Worm (Caenorhabditis elegans): ENCODE measurements around the gene R02E12.4.

R02E12.4 gene

ce11 chrX:4003220-4003619 is 1.9 kb upstream of the R02E12.4 start, which contains the start of gene R02E12.12:
R02E12.12 (plus strand) TSS chrX:4003520.
- TF ChIP-seq ref-2 (tag; optimal IDR thresholded peaks at IDR 0.05) (no peak), C38D4.7 (GFP tag; optimal IDR thresholded peaks at IDR 0.05) (no peak), pros-1 (tag; optimal IDR thresholded peaks at IDR 0.05) (no peak), sox-2 (GFP tag; IDR thresholded peaks at IDR 0.05) (no peak), ets-4 (tag; optimal IDR thresholded peaks at IDR 0.05) (no peak), unc-55 (GFP tag; optimal IDR thresholded peaks at IDR 0.05) (no peak), tbx-2 (tag; optimal IDR thresholded peaks at IDR 0.05) (no peak), ceh-34 (tag; optimal IDR thresholded peaks at IDR 0.05) (no peak), unc-3 (GFP tag; conservative IDR thresholded peaks at IDR 0.05) (no peak), unc-3 (tag; optimal IDR thresholded peaks at IDR 0.05) (no peak), nfya-1 (tag; optimal IDR thresholded peaks at IDR 0.05) (no peak), hlh-15 (tag; optimal IDR thresholded peaks at IDR 0.05) (no peak), ceh-19 (GFP tag; optimal IDR thresholded peaks at IDR 0.05) (no peak), pag-3 (tag; optimal IDR thresholded peaks at IDR 0.05; ENCODE audit: borderline replicate concordance) (no peak), Y22D7AL.16 (tag; optimal IDR thresholded peaks at IDR 0.05) (no peak), che-1 (tag; optimal IDR thresholded peaks at IDR 0.05) (no peak), ceh-14 (tag; optimal IDR thresholded peaks at IDR 0.05) (no peak)

DNA sequence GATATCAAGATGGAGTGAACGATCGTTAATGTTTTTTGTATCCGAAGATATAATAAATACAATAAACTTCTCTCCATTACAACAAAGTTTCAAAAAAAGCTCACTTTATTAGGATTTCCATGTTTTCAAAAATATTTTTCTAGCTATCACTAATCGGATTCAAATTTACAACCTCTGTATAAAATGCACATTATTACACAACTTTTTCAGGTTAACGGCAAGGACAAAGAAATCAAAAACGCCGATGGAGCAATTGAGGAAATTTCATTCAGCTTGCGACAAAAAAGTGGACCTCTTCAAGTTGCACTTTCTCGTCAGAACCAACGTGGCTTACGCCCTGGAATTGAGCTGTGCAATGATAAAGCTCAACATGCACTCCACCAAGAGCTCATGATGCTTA is 1.9 kb downstream of the R02E12.4 start:
- TF ChIP-seq madf-2 (tag; optimal IDR thresholded peaks at IDR 0.05), result no peak
- TF ChIP-seq unc-3 (GFP tag; conservative IDR thresholded peaks at IDR 0.05), result no peak
- no peak for TF ChIP-seq unc-3 (tag; optimal IDR thresholded peaks at IDR 0.05)
- no peak for TF ChIP-seq ceh-24 (tag; optimal IDR thresholded peaks at IDR 0.05)
- no peak for TF ChIP-seq nhr-232 (tag; optimal IDR thresholded peaks at IDR 0.05)
- TF ChIP-seq npax-4 (tag; optimal IDR thresholded peaks at IDR 0.05), result no peak
- TF ChIP-seq unc-86 (tag; optimal IDR thresholded peaks at IDR 0.05), result no peak
- no peak for TF ChIP-seq elt-2 (tag; optimal IDR thresholded peaks at IDR 0.05)
- no peak for TF ChIP-seq hlh-15 (tag; optimal IDR thresholded peaks at IDR 0.05)
- TF ChIP-seq hlh-13 (GFP tag; optimal IDR thresholded peaks at IDR 0.05), result no peak
- TF ChIP-seq elt-4 (tag; optimal IDR thresholded peaks at IDR 0.05), result no peak

DNA sequence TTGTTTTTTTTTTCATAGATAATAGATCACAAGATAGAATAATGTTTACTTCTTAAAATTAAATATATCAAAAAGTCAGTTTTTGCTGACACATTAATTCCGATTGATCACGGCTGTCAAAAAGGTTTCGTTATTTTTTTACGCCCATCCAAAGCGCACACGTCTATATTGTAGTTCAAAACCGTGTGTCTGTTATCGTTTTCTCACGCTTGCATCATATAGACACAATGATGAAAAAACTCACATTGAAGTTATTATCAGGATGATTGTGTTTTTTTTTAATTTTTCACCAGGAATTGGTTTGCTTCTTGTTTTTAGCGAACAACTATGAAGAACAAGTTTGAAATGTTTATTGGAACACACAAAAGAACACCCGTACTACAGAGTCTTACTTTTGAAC is 2.6 kb downstream of the R02E12.4 start:
- TF ChIP-seq elt-2 (tag; optimal IDR thresholded peaks at IDR 0.05) (peak; percentile 19), fax-1 (tag; optimal IDR thresholded peaks at IDR 0.05) (no peak), odd-2 (tag; optimal IDR thresholded peaks at IDR 0.05) (no peak), K02D7.2 (tag; optimal IDR thresholded peaks at IDR 0.05) (no peak)

- no peak for TF ChIP-seq Y22D7AL.16 (tag; optimal IDR thresholded peaks at IDR 0.05)
- TF ChIP-seq elt-2 (tag; optimal IDR thresholded peaks at IDR 0.05), result peak; percentile 93
Measured at ce11 chrX:4008922-4009321, 3.8 kb downstream of the R02E12.4 start.

DNA sequence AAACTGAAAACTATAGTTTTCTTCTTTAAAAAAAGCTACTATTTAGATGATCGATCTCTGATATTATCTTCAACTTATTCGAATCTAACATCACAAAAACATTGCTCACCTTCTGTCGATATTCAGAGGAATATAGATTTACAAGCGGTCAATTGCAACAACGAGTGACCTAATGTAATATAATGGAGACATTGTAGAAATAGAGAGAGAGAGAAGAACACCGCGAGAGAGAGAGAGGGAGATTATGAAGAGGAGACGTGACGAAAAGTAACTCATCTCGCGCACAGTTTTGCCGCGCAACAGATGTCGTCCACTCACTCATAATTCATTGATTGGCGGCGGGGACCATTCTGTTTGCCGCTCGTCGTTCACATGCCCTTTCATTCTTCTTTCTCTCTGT is 5.3 kb downstream of the R02E12.4 start:
- TF ChIP-seq ceh-31 (tag; optimal IDR thresholded peaks at IDR 0.05) (peak; percentile 23), pax-1 (tag; optimal IDR thresholded peaks at IDR 0.05) (no peak), K02D7.2 (tag; optimal IDR thresholded peaks at IDR 0.05) (no peak), ref-2 (tag; optimal IDR thresholded peaks at IDR 0.05) (peak; percentile 12)

ce11 chrX:4011919-4012318 is 6.8 kb downstream of the R02E12.4 start, which contains the start of gene mop-25.1:
mop-25.1 (plus strand) TSS chrX:4012219.
- TF ChIP-seq ttx-3 (tag; optimal IDR thresholded peaks at IDR 0.05), result no peak

DNA sequence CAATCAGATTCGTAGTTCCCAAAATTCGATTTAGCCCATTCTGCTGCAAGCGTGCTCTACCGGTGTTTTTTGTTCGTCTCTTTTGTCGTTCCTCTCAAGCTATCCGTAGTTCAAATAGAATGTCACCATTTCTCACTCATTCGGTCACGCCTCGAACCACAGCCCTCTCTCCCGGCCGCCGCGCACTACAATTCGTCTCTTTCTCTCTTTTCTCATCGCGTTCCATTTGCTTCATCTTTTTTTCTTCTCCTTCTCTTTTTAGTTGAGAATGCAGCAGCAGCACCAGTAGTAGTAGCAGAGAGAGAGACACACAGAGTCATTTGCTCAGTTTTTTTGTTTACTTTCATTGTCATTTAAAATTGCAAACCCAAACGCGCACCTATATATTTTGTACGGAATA is 11.0 kb downstream of the R02E12.4 start, which contains the start of gene hrg-1:
Gene hrg-1 (minus strand): TSS at position 109 of the 400 bp plus-strand sequence.
- TF ChIP-seq sdc-2 (tag; optimal IDR thresholded peaks at IDR 0.05), result peak; percentile 32
- TF ChIP-seq ceh-31 (tag; optimal IDR thresholded peaks at IDR 0.05), result peak; percentile 48
- peak; percentile 69 for TF ChIP-seq tbx-2 (tag; optimal IDR thresholded peaks at IDR 0.05)
- TF ChIP-seq gmeb-2 (tag; optimal IDR thresholded peaks at IDR 0.05), result no peak
- TF ChIP-seq pha-2 (tag; optimal IDR thresholded peaks at IDR 0.05), result no peak
- no peak for TF ChIP-seq hlh-15 (tag; optimal IDR thresholded peaks at IDR 0.05)
- peak; percentile 69 for TF ChIP-seq ceh-18 (tag; optimal IDR thresholded peaks at IDR 0.05)
- peak; percentile 28 for TF ChIP-seq unc-42 (tag; optimal IDR thresholded peaks at IDR 0.05)
- TF ChIP-seq madf-2 (tag; optimal IDR thresholded peaks at IDR 0.05), result peak; percentile 31
- TF ChIP-seq ceh-2 (tag; optimal IDR thresholded peaks at IDR 0.05), result peak; percentile 24
- peak; percentile 5 for TF ChIP-seq rnt-1 (tag; optimal IDR thresholded peaks at IDR 0.05)
- TF ChIP-seq K09A11.1 (tag; optimal IDR thresholded peaks at IDR 0.05; ENCODE audit: insufficient read depth), result no peak

Measured in whole organism, late embryonic.